Worm (Caenorhabditis elegans) whole organism, L2 larva: ENCODE results near the gene F35D2.2.

Experiments
- ZK546.5 ChIP-seq: sonication (generic microtip); optimal IDR thresholded peaks from 2 replicates; lab custom pipeline; 2017; ENCODE audit warnings: missing biosample characterization, missing genetic modification characterization
- alr-1 ChIP-seq: fragments of 150-350 bp; optimal IDR thresholded peaks from 2 replicates; lab custom pipeline; 2014; ENCODE audit warnings: missing biosample characterization, missing genetic modification characterization
- aly-2 ChIP-seq: fragments of 150-350 bp; optimal IDR thresholded peaks from 2 replicates; lab custom pipeline; 2014; ENCODE audit warnings: missing biosample characterization, missing genetic modification characterization
- ama-1 ChIP-seq: fragments of 150-350 bp; optimal IDR thresholded peaks from 2 replicates; lab custom pipeline; 2018; ENCODE audit warnings: inconsistent platforms
- blmp-1 ChIP-seq: sonication (generic microtip); optimal IDR thresholded peaks from 2 replicates; lab custom pipeline; 2017; ENCODE audit warnings: missing genetic modification characterization, mild to moderate bottlenecking, missing compliant biosample characterization, antibody characterized with exemption, moderate library complexity; ENCODE audit not compliant: insufficient read depth
- ceh-82 ChIP-seq: fragments of 150-350 bp; optimal IDR thresholded peaks from 2 replicates; lab custom pipeline; 2014; ENCODE audit warnings: missing biosample characterization, missing genetic modification characterization
- crh-2 ChIP-seq: sonication (generic microtip); optimal IDR thresholded peaks from 2 replicates; lab custom pipeline; 2017; ENCODE audit warnings: missing biosample characterization, missing genetic modification characterization
- dmd-4 ChIP-seq: sonication (generic microtip); optimal IDR thresholded peaks from 2 replicates; lab custom pipeline; 2017; ENCODE audit warnings: missing biosample characterization, missing genetic modification characterization
- elt-1 ChIP-seq: fragments of 150-350 bp; optimal IDR thresholded peaks from 2 replicates; lab custom pipeline; 2014; ENCODE audit warnings: missing biosample characterization, missing genetic modification characterization
- fos-1 ChIP-seq: fragments of 150-350 bp; optimal IDR thresholded peaks from 2 replicates; lab custom pipeline; 2014; ENCODE audit warnings: missing biosample characterization, missing genetic modification characterization
- gmeb-1 ChIP-seq: fragments of 150-350 bp; optimal IDR thresholded peaks from 2 replicates; lab custom pipeline; 2014; ENCODE audit warnings: missing biosample characterization, missing genetic modification characterization
- lin-13 ChIP-seq: fragments of 150-350 bp; optimal IDR thresholded peaks from 2 replicates; lab custom pipeline; 2014; ENCODE audit warnings: missing biosample characterization, missing genetic modification reagents, missing genetic modification characterization
- lsy-2 ChIP-seq, 2 experiments: fragments of 150-350 bp in 1 of 2; sonication (generic microtip) in 1 of 2; optimal IDR thresholded peaks; 2 replicates each; lab custom pipeline; 2014 to 2017; ENCODE audit warnings: missing biosample characterization in 2 of 2, missing genetic modification characterization in 2 of 2
- mab-5 ChIP-seq: fragments of 150-350 bp; optimal IDR thresholded peaks from 2 replicates; lab custom pipeline; 2014; ENCODE audit warnings: missing biosample characterization, missing genetic modification characterization
- mbf-1 ChIP-seq: sonication (generic microtip); optimal IDR thresholded peaks from 2 replicates; lab custom pipeline; 2017; ENCODE audit warnings: missing biosample characterization, missing genetic modification characterization
- nhr-10 ChIP-seq: sonication (generic microtip); optimal IDR thresholded peaks from 2 replicates; lab custom pipeline; 2017; ENCODE audit warnings: missing biosample characterization, missing genetic modification characterization
- nhr-11 ChIP-seq: fragments of 150-350 bp; optimal IDR thresholded peaks from 2 replicates; lab custom pipeline; 2014; ENCODE audit warnings: missing biosample characterization, missing genetic modification characterization
- nhr-12 ChIP-seq: fragments of 150-350 bp; optimal IDR thresholded peaks from 2 replicates; lab custom pipeline; 2014; ENCODE audit warnings: missing biosample characterization, missing genetic modification characterization
- nhr-129 ChIP-seq: fragments of 150-350 bp; optimal IDR thresholded peaks from 2 replicates; lab custom pipeline; 2014; ENCODE audit warnings: missing biosample characterization, missing genetic modification characterization
- nhr-21 ChIP-seq: fragments of 150-350 bp; optimal IDR thresholded peaks from 2 replicates; lab custom pipeline; 2014; ENCODE audit warnings: missing biosample characterization, missing genetic modification characterization
- nhr-23 ChIP-seq: fragments of 150-350 bp; optimal IDR thresholded peaks from 2 replicates; lab custom pipeline; 2014; ENCODE audit warnings: missing biosample characterization, missing genetic modification reagents, missing genetic modification characterization
- nhr-237 ChIP-seq: fragments of 150-350 bp; optimal IDR thresholded peaks from 2 replicates; lab custom pipeline; 2014; ENCODE audit warnings: missing biosample characterization, missing genetic modification characterization
- nhr-25 ChIP-seq: fragments of 150-350 bp; sonication (generic microtip); optimal IDR thresholded peaks from 3 replicates; lab custom pipeline; 2014; ENCODE audit warnings: missing biosample characterization, missing genetic modification characterization
- nhr-6 ChIP-seq: fragments of 150-350 bp; optimal IDR thresholded peaks from 2 replicates; lab custom pipeline; 2014; ENCODE audit warnings: missing biosample characterization, missing genetic modification characterization
- peb-1 ChIP-seq: fragments of 150-350 bp; optimal IDR thresholded peaks from 2 replicates; lab custom pipeline; 2014; ENCODE audit warnings: missing biosample characterization, missing genetic modification characterization
- skn-1 ChIP-seq: sonication (generic microtip); optimal IDR thresholded peaks from 2 replicates; lab custom pipeline; 2017; ENCODE audit warnings: missing biosample characterization, missing genetic modification characterization
- sma-9 ChIP-seq, 2 experiments: fragments of 150-350 bp in 1 of 2; sonication (generic microtip) in 1 of 2; optimal IDR thresholded peaks; 2 replicates each; lab custom pipeline; 2014 to 2016; ENCODE audit warnings: missing genetic modification characterization in 2 of 2, mild to moderate bottlenecking in 1 of 2, missing biosample characterization in 1 of 2, missing compliant biosample characterization in 1 of 2, missing genetic modification reagents in 1 of 2, moderate library complexity in 1 of 2
- snpc-4 ChIP-seq: fragments of 150-350 bp; optimal IDR thresholded peaks from 2 replicates; lab custom pipeline; 2014; ENCODE audit warnings: missing biosample characterization, missing genetic modification characterization
- unc-39 ChIP-seq: fragments of 150-350 bp; optimal IDR thresholded peaks from 2 replicates; lab custom pipeline; 2014; ENCODE audit warnings: missing biosample characterization, missing genetic modification characterization
- unc-55 ChIP-seq: fragments of 150-350 bp; sonication (generic microtip); optimal IDR thresholded peaks from 3 replicates; lab custom pipeline; 2014; ENCODE audit warnings: missing biosample characterization, missing genetic modification reagents, missing genetic modification characterization
- unc-62 ChIP-seq: fragments of 150-350 bp; optimal IDR thresholded peaks from 2 replicates; lab custom pipeline; 2014; ENCODE audit warnings: missing biosample characterization, missing genetic modification reagents, missing genetic modification characterization
- ztf-1 ChIP-seq: fragments of 200-800 bp; sonication (Bioruptor generic); conservative IDR thresholded peaks from 2 replicates; pipeline ENCODE4 v1.3.6; 2022; ENCODE audit warnings: missing genetic modification characterization, missing compliant biosample characterization
- ztf-4 ChIP-seq: fragments of 150-350 bp; optimal IDR thresholded peaks from 2 replicates; lab custom pipeline; 2014; ENCODE audit warnings: missing biosample characterization, missing genetic modification characterization

F35D2.2 gene

ce11 chrII:7594262-7594661 lies 20.0 kb downstream of the F35D2.2 start:
- no peak for TF ChIP-seq ztf-1 (GFP tag; lab: Robert Waterston, UW)
- peak; percentile 18 for TF ChIP-seq sma-9 (GFP tag; optimal IDR thresholded peaks at IDR 0.05; lab: Kevin White, UChicago)
- no peak for TF ChIP-seq sma-9 (tag; optimal IDR thresholded peaks at IDR 0.05; lab: Kevin White, UChicago)
- TF ChIP-seq ztf-4: no peak
- TF ChIP-seq, all 48 proteins: peak for 1

ce11 chrII:7594812-7595211 lies 20.6 kb downstream of the F35D2.2 start, which contains the start of gene syd-1:
Gene syd-1 (minus strand): TSS chrII:7594912.
- TF ChIP-seq lin-13: no peak
- no peak for TF ChIP-seq dmd-4 (tag; lab: Kevin White, UChicago)
- TF ChIP-seq mab-5 (tag; lab: Kevin White, UChicago): no peak
- TF ChIP-seq unc-39: no peak
- no peak for TF ChIP-seq nhr-23 (tag; lab: Kevin White, UChicago)
- no peak for TF ChIP-seq alr-1 (tag; lab: Kevin White, UChicago)
- TF ChIP-seq nhr-12 (tag; lab: Kevin White, UChicago): no peak

ce11 chrII:7598702-7599314 lies 24.6 kb downstream of the F35D2.2 start, which contains the start of gene pgam-5:
Gene pgam-5 (minus strand): TSS chrII:7598752.
- TF ChIP-seq ama-1 (lab: Kevin White, UChicago) (no peak), ZK546.5 (tag; lab: Kevin White, UChicago) (no peak), unc-62 (no peak), nhr-129 (tag; lab: Kevin White, UChicago) (peak; percentile 4), gmeb-1 (tag; lab: Kevin White, UChicago) (no peak), unc-55 (GFP tag; lab: Kevin White, UChicago) (no peak), nhr-6 (tag; lab: Kevin White, UChicago) (no peak), ztf-4 (no peak)
- TF ChIP-seq, all 48 proteins: peak for 1

ce11 chrII:7599357-7599756 lies 25.1 kb downstream of the F35D2.2 start, which contains the start of gene npp-21:
Gene npp-21 (plus strand): TSS chrII:7599657.
- TF ChIP-seq skn-1 (tag; lab: Kevin White, UChicago) (no peak), ztf-4 (no peak), nhr-12 (tag; lab: Kevin White, UChicago) (no peak), ceh-82 (tag; lab: Kevin White, UChicago) (no peak), nhr-23 (tag; lab: Kevin White, UChicago) (no peak), unc-39 (no peak), aly-2 (tag; lab: Kevin White, UChicago) (no peak), sma-9 (GFP tag; optimal IDR thresholded peaks at IDR 0.05; lab: Kevin White, UChicago) (no peak), sma-9 (tag; optimal IDR thresholded peaks at IDR 0.05; lab: Kevin White, UChicago) (no peak), dmd-4 (tag; lab: Kevin White, UChicago) (no peak), ama-1 (lab: Kevin White, UChicago) (no peak), ZK546.5 (tag; lab: Kevin White, UChicago) (no peak), fos-1 (tag; lab: Kevin White, UChicago) (no peak), blmp-1 (tag; lab: Kevin White, UChicago) (no peak), elt-1 (tag; lab: Kevin White, UChicago) (no peak), nhr-10 (no peak), snpc-4 (tag; lab: Kevin White, UChicago) (no peak), nhr-25 (tag; lab: Kevin White, UChicago) (no peak), nhr-11 (tag; lab: Kevin White, UChicago) (no peak), unc-62 (no peak), lin-13 (no peak)

ce11 chrII:7605306-7605705 lies 31.1 kb downstream of the F35D2.2 start, which contains the start of gene osm-8:
Gene osm-8 (minus strand): TSS chrII:7605406.
- TF ChIP-seq mbf-1 (no peak), nhr-129 (tag; lab: Kevin White, UChicago) (no peak), nhr-21 (tag; lab: Kevin White, UChicago) (no peak)

- TF ChIP-seq nhr-237 (tag; lab: Kevin White, UChicago): no peak
- TF ChIP-seq peb-1: no peak
- no peak for TF ChIP-seq lsy-2 (tag; optimal IDR thresholded peaks at IDR 0.05; lab: Kevin White, UChicago)
- TF ChIP-seq crh-2: no peak
Measured at ce11 chrII:7607953-7608352, 33.7 kb downstream of the F35D2.2 start, which contains the start of gene lips-17. Gene lips-17 (plus strand): TSS chrII:7608253.
